Worm (Caenorhabditis elegans): Measurements from ENCODE around the gene srd-4.

DNA sequence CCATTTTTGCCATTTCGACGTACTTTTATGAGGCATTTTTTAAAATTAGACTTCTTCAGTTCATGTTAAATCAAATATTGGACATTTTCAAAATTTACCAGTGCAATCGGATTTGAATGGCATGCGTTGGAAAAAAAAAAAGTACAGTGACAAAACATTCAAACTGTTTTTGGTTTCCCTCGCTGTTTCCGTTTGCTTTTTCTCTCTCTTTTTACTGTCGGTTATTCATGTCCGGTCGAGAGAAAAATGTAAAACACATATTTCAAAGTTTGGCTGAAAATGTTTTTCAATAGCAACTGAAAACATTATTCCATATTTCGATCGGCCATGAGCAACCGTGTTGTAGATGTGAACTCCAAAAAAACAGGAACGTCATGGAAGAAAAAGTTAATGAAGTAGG lies 44.1 kb upstream of the srd-4 start, which contains the start of gene C27A7.3:
- TF ChIP-seq W03F9.2 (tag; optimal IDR thresholded peaks at IDR 0.05), result no peak
- TF ChIP-seq him-1 (tag; optimal IDR thresholded peaks at IDR 0.05), result no peak
- TF ChIP-seq dao-5 (tag; optimal IDR thresholded peaks at IDR 0.05), result no peak
